Worm (Caenorhabditis elegans): ENCODE data around the gene sec-3.

The sec-3 gene

ce11 chrX:3114306-3115133 lies 14.9 kb upstream of the sec-3 start, which contains the start of gene gpd-2:
TSS of gene gpd-2 (minus strand) at chrX:3114689.
- no peak for TF ChIP-seq tbx-2 (tag; optimal IDR thresholded peaks at IDR 0.05)
- TF ChIP-seq ZK546.5 (tag; optimal IDR thresholded peaks at IDR 0.05), result no peak
- no peak for TF ChIP-seq nhr-43 (tag; optimal IDR thresholded peaks at IDR 0.05; ENCODE audit: poor library complexity, severe bottlenecking)
- no peak for TF ChIP-seq ceh-16 (tag; optimal IDR thresholded peaks at IDR 0.05)
- no peak for TF ChIP-seq nhr-25 (tag; optimal IDR thresholded peaks at IDR 0.05)
- TF ChIP-seq eor-1 (tag; optimal IDR thresholded peaks at IDR 0.05), result no peak
- TF ChIP-seq lin-15B (tag; optimal IDR thresholded peaks at IDR 0.05), result no peak
- TF ChIP-seq lin-39 (tag; optimal IDR thresholded peaks at IDR 0.05), result no peak
- TF ChIP-seq nhr-76 (tag; optimal IDR thresholded peaks at IDR 0.05), result no peak
- TF ChIP-seq nhr-11 (tag; optimal IDR thresholded peaks at IDR 0.05), result no peak
- no peak for TF ChIP-seq jun-1 (tag; optimal IDR thresholded peaks at IDR 0.05)
- TF ChIP-seq zag-1 (tag; optimal IDR thresholded peaks at IDR 0.05), result peak; percentile 22
- TF ChIP-seq nhr-77 (tag; optimal IDR thresholded peaks at IDR 0.05), result no peak
- peak; percentile 9 for TF ChIP-seq pqm-1 (tag; optimal IDR thresholded peaks at IDR 0.05)
- TF ChIP-seq egl-5 (tag; optimal IDR thresholded peaks at IDR 0.05), result no peak
- no peak for TF ChIP-seq nfya-1 (tag; optimal IDR thresholded peaks at IDR 0.05; ENCODE audit: insufficient read depth)
- no peak for TF ChIP-seq fkh-2 (tag; optimal IDR thresholded peaks at IDR 0.05)
- TF ChIP-seq skn-1 (tag; optimal IDR thresholded peaks at IDR 0.05), result peak; percentile 26
- TF ChIP-seq mml-1 (tag; optimal IDR thresholded peaks at IDR 0.05), result no peak
- peak; percentile 44 for TF ChIP-seq pha-4 (tag; optimal IDR thresholded peaks at IDR 0.05)
- no peak for TF ChIP-seq unc-62 (GFP tag; optimal IDR thresholded peaks at IDR 0.05)
- no peak for TF ChIP-seq mdl-1 (tag; optimal IDR thresholded peaks at IDR 0.05)
- no peak for TF ChIP-seq R02D3.7 (tag; optimal IDR thresholded peaks at IDR 0.05)
- TF ChIP-seq ama-1 (optimal IDR thresholded peaks at IDR 0.05), result peak; percentile 84
- no peak for TF ChIP-seq fos-1 (tag; optimal IDR thresholded peaks at IDR 0.05)
- no peak for TF ChIP-seq ceh-28 (tag; optimal IDR thresholded peaks at IDR 0.05)
- TF ChIP-seq ztf-11 (tag; optimal IDR thresholded peaks at IDR 0.05), result no peak

- peak; percentile 9 for TF ChIP-seq ama-1 (optimal IDR thresholded peaks at IDR 0.05)
These were observed 14.0 kb upstream of the sec-3 start for ce11 chrX:3113693-3114092.

- peak; percentile 97 for TF ChIP-seq ama-1 (optimal IDR thresholded peaks at IDR 0.05)
- TF ChIP-seq snpc-4 (tag; optimal IDR thresholded peaks at IDR 0.05), result no peak
- TF ChIP-seq ztf-4 (tag; optimal IDR thresholded peaks at IDR 0.05), result no peak
- peak; percentile 71 for TF ChIP-seq nhr-43 (tag; optimal IDR thresholded peaks at IDR 0.05; ENCODE audit: poor library complexity, severe bottlenecking)
- no peak for TF ChIP-seq ceh-9 (tag; optimal IDR thresholded peaks at IDR 0.05)
- no peak for TF ChIP-seq hmg-11 (tag; optimal IDR thresholded peaks at IDR 0.05)
These were observed 13.3 kb upstream of the sec-3 start, which contains the start of gene gpd-3 for ce11 chrX:3112946-3113427. TSS of gene gpd-3 (minus strand) at chrX:3113341.

ce11 chrX:3111687-3112086 lies 12.0 kb upstream of the sec-3 start:
- TF ChIP-seq nhr-237 (tag; optimal IDR thresholded peaks at IDR 0.05) (no peak), elt-2 (tag; optimal IDR thresholded peaks at IDR 0.05) (peak; percentile 32), lin-39 (tag; optimal IDR thresholded peaks at IDR 0.05) (no peak), ama-1 (optimal IDR thresholded peaks at IDR 0.05) (peak; percentile 95), jun-1 (tag; optimal IDR thresholded peaks at IDR 0.05) (no peak), ztf-4 (tag; optimal IDR thresholded peaks at IDR 0.05) (no peak), egl-5 (tag; optimal IDR thresholded peaks at IDR 0.05) (no peak), pqm-1 (tag; optimal IDR thresholded peaks at IDR 0.05) (no peak), elt-1 (tag; optimal IDR thresholded peaks at IDR 0.05) (no peak), unc-62 (GFP tag; optimal IDR thresholded peaks at IDR 0.05) (no peak), fkh-10 (GFP tag; optimal IDR thresholded peaks at IDR 0.05) (no peak), ZK546.5 (tag; optimal IDR thresholded peaks at IDR 0.05) (no peak), pha-4 (tag; optimal IDR thresholded peaks at IDR 0.05) (peak; percentile 86), nhr-76 (tag; optimal IDR thresholded peaks at IDR 0.05) (no peak), nfya-1 (tag; optimal IDR thresholded peaks at IDR 0.05; ENCODE audit: insufficient read depth) (peak; percentile 42), lsy-12 (tag; optimal IDR thresholded peaks at IDR 0.05) (peak; percentile 42), ceh-28 (tag; optimal IDR thresholded peaks at IDR 0.05) (no peak), nhr-43 (tag; optimal IDR thresholded peaks at IDR 0.05; ENCODE audit: poor library complexity, severe bottlenecking) (peak; percentile 52), nhr-25 (tag; optimal IDR thresholded peaks at IDR 0.05) (peak; percentile 74), elt-3 (tag; optimal IDR thresholded peaks at IDR 0.05) (no peak), ceh-16 (tag; optimal IDR thresholded peaks at IDR 0.05) (no peak)

Measured in whole organism, L3 larva.